Fruit fly (Drosophila melanogaster) whole organism, embryonic: ENCODE results near the gene CG7065.
A peak's percentile ranks its signal among the peaks of the same experiment; 100 is the strongest.

Source experiments
- Adf1 ChIP-seq: fragments of 200-800 bp; sonication (Bioruptor generic); IDR thresholded peaks from 2 replicates; pipeline ENCODE4 v1.3.6; 2022; ENCODE audit warnings: missing biosample characterization, missing genetic modification characterization
- Bgb ChIP-seq: fragments of 200-800 bp; sonication (Bioruptor generic); IDR thresholded peaks from 2 replicates; pipeline ENCODE4 v1.3.6; 2022; ENCODE audit warnings: missing biosample characterization, missing genetic modification characterization; ENCODE audit not compliant: partially characterized antibody
- CG12155 ChIP-seq: fragments of 200-800 bp; sonication (Bioruptor generic); optimal IDR thresholded peaks from 3 replicates; lab custom pipeline; 2016; ENCODE audit warnings: missing biosample characterization, missing genetic modification characterization
- CG12659 ChIP-seq: fragments of 200-800 bp; sonication (Bioruptor generic); optimal IDR thresholded peaks from 3 replicates; lab custom pipeline; 2017; ENCODE audit warnings: mild to moderate bottlenecking, missing biosample characterization, missing genetic modification reagents, missing genetic modification characterization
- CG12769 ChIP-seq: fragments of 200-800 bp; sonication (Bioruptor generic); optimal IDR thresholded peaks from 2 replicates; lab custom pipeline; 2019; ENCODE audit warnings: missing biosample characterization, mild to moderate bottlenecking, missing genetic modification characterization, moderate library complexity
- CG13123 ChIP-seq: fragments of 200-800 bp; sonication (Bioruptor generic); optimal IDR thresholded peaks from 2 replicates; lab custom pipeline; 2016; ENCODE audit warnings: missing biosample characterization, missing genetic modification characterization
- CG13775 ChIP-seq: fragments of 200-800 bp; sonication (Bioruptor generic); optimal IDR thresholded peaks from 3 replicates; lab custom pipeline; 2017; ENCODE audit warnings: missing biosample characterization, mild to moderate bottlenecking, missing genetic modification characterization
- CG14441 ChIP-seq: fragments of 200-800 bp; sonication (Bioruptor generic); IDR thresholded peaks from 2 replicates; pipeline ENCODE4 v1.3.6; 2022; ENCODE audit warnings: missing biosample characterization, missing genetic modification characterization
- CG14710 ChIP-seq: fragments of 200-800 bp; sonication (Bioruptor generic); optimal IDR thresholded peaks from 3 replicates; lab custom pipeline; 2019; ENCODE audit warnings: missing biosample characterization, mild to moderate bottlenecking, missing genetic modification characterization, moderate library complexity
- CG15011 ChIP-seq: fragments of 200-800 bp; sonication (Bioruptor generic); optimal IDR thresholded peaks from 3 replicates; lab custom pipeline; 2018; ENCODE audit warnings: missing biosample characterization, mild to moderate bottlenecking, missing genetic modification characterization
- CG16815 ChIP-seq: fragments of 200-800 bp; sonication (Bioruptor generic); optimal IDR thresholded peaks from 3 replicates; lab custom pipeline; 2017; ENCODE audit warnings: missing biosample characterization, mild to moderate bottlenecking, missing genetic modification characterization
- CG17359 ChIP-seq: fragments of 200-800 bp; sonication (Bioruptor generic); optimal IDR thresholded peaks from 3 replicates; lab custom pipeline; 2018; ENCODE audit warnings: missing biosample characterization, mild to moderate bottlenecking, missing genetic modification characterization, moderate library complexity
- CG17385 ChIP-seq: fragments of 200-800 bp; sonication (Bioruptor generic); optimal IDR thresholded peaks from 3 replicates; lab custom pipeline; 2018; ENCODE audit warnings: missing biosample characterization, mild to moderate bottlenecking, missing genetic modification characterization
- CG2116 ChIP-seq: fragments of 200-800 bp; sonication (Bioruptor generic); optimal IDR thresholded peaks from 3 replicates; lab custom pipeline; 2018; ENCODE audit warnings: missing biosample characterization, mild to moderate bottlenecking, missing genetic modification characterization
- CG30020 ChIP-seq: fragments of 200-800 bp; optimal IDR thresholded peaks from 2 replicates; lab custom pipeline; 2019; ENCODE audit warnings: missing biosample characterization, mild to moderate bottlenecking, missing genetic modification characterization, moderate library complexity
- CG30431 ChIP-seq: fragments of 200-800 bp; sonication (Bioruptor generic); optimal IDR thresholded peaks from 2 replicates; lab custom pipeline; 2017; ENCODE audit warnings: missing biosample characterization, missing genetic modification characterization
- CG31224 ChIP-seq: fragments of 200-800 bp; sonication (Bioruptor generic); IDR thresholded peaks from 2 replicates; pipeline ENCODE4 v1.3.6; 2022; ENCODE audit warnings: missing biosample characterization, missing genetic modification characterization
- CG32767 ChIP-seq: fragments of 200-800 bp; sonication (Bioruptor generic); IDR thresholded peaks from 2 replicates; pipeline ENCODE4 v1.3.6; 2022; ENCODE audit warnings: missing biosample characterization, missing genetic modification characterization
- CG4707 ChIP-seq: fragments of 200-800 bp; sonication (Bioruptor generic); optimal IDR thresholded peaks from 2 replicates; lab custom pipeline; 2018; ENCODE audit warnings: missing biosample characterization, mild to moderate bottlenecking, missing genetic modification characterization, moderate library complexity
- CG5953 ChIP-seq: fragments of 200-800 bp; sonication (Bioruptor generic); IDR thresholded peaks from 2 replicates; pipeline ENCODE4 v1.3.6; 2022; ENCODE audit warnings: missing biosample characterization, missing genetic modification characterization
- CG6791 ChIP-seq: fragments of 200-800 bp; sonication (Bioruptor generic); IDR thresholded peaks from 3 replicates; pipeline ENCODE4 v1.3.6; 2022; ENCODE audit warnings: missing biosample characterization, missing genetic modification characterization; ENCODE audit not compliant: partially characterized antibody
- CG6854 ChIP-seq: fragments of 200-800 bp; sonication (Bioruptor generic); optimal IDR thresholded peaks from 3 replicates; lab custom pipeline; 2017; ENCODE audit warnings: missing biosample characterization, mild to moderate bottlenecking, missing genetic modification characterization
- CG7987 ChIP-seq: fragments of 200-800 bp; sonication (Bioruptor generic); optimal IDR thresholded peaks from 2 replicates; lab custom pipeline; 2018; ENCODE audit warnings: missing biosample characterization, mild to moderate bottlenecking, missing genetic modification characterization, moderate library complexity
- CG9797 ChIP-seq: fragments of 200-800 bp; sonication (Bioruptor generic); optimal IDR thresholded peaks from 3 replicates; lab custom pipeline; 2018; ENCODE audit warnings: missing biosample characterization, mild to moderate bottlenecking, missing genetic modification characterization
- CG9817 ChIP-seq: fragments of 200-800 bp; sonication (Bioruptor generic); optimal IDR thresholded peaks from 2 replicates; lab custom pipeline; 2018; ENCODE audit warnings: missing biosample characterization, mild to moderate bottlenecking, missing genetic modification characterization, moderate library complexity
- D ChIP-seq, 2 experiments: fragments of 200-800 bp in 1 of 2; fragments of >200 bp in 1 of 2; sonication (Bioruptor generic) in 1 of 2; optimal IDR thresholded peaks; 2 replicates in 1 of 2; 3 replicates in 1 of 2; lab custom pipeline; 2017; ENCODE audit warnings: mild to moderate bottlenecking in 1 of 2, missing biosample characterization in 1 of 2, missing genetic modification characterization in 1 of 2, missing genetic modification reagents in 1 of 2
- Dad ChIP-seq: fragments of 200-800 bp; sonication (Bioruptor generic); optimal IDR thresholded peaks from 3 replicates; lab custom pipeline; 2016; ENCODE audit warnings: missing biosample characterization, missing genetic modification characterization
- Drgx ChIP-seq: fragments of 200-800 bp; sonication (Bioruptor generic); IDR thresholded peaks from 2 replicates; pipeline ENCODE4 v1.3.6; 2022; ENCODE audit warnings: missing biosample characterization, missing genetic modification characterization
- Fer1 ChIP-seq: fragments of 200-800 bp; sonication (Bioruptor generic); optimal IDR thresholded peaks from 2 replicates; lab custom pipeline; 2017; ENCODE audit warnings: missing biosample characterization, mild to moderate bottlenecking, missing genetic modification characterization
- Kr ChIP-seq: fragments of 200-800 bp; sonication (Bioruptor generic); optimal IDR thresholded peaks from 2 replicates; lab custom pipeline; 2017; ENCODE audit warnings: missing biosample characterization, mild to moderate bottlenecking, missing genetic modification characterization
- Myb ChIP-seq: fragments of 200-800 bp; sonication (Bioruptor generic); optimal IDR thresholded peaks from 2 replicates; lab custom pipeline; 2016; ENCODE audit warnings: missing biosample characterization, missing genetic modification characterization
- NFAT ChIP-seq: fragments of 200-800 bp; sonication (Bioruptor generic); IDR thresholded peaks from 2 replicates; pipeline ENCODE4 v1.3.6; 2022; ENCODE audit warnings: missing biosample characterization, missing genetic modification characterization
- Rfx ChIP-seq: fragments of 200-800 bp; sonication (Bioruptor generic); IDR thresholded peaks from 2 replicates; pipeline ENCODE4 v1.3.6; 2022; ENCODE audit warnings: missing biosample characterization, missing genetic modification characterization
- Scr ChIP-seq: fragments of 200-800 bp; sonication (Bioruptor generic); IDR thresholded peaks from 2 replicates; pipeline ENCODE4 v1.3.6; 2022; ENCODE audit warnings: missing biosample characterization, missing genetic modification characterization; ENCODE audit not compliant: partially characterized antibody
- Ssrp ChIP-seq: fragments of 200-800 bp; sonication (Bioruptor generic); optimal IDR thresholded peaks from 2 replicates; lab custom pipeline; 2018; ENCODE audit warnings: missing biosample characterization, mild to moderate bottlenecking, missing genetic modification characterization, moderate library complexity
- Xrp1 ChIP-seq: fragments of 200-800 bp; sonication (Bioruptor generic); IDR thresholded peaks from 2 replicates; pipeline ENCODE4 v1.3.6; 2022; ENCODE audit warnings: missing biosample characterization, missing genetic modification characterization
- fru ChIP-seq: fragments of >200 bp; optimal IDR thresholded peaks from 2 replicates; lab custom pipeline; 2017
- gfzf ChIP-seq: fragments of 200-800 bp; sonication (Bioruptor generic); optimal IDR thresholded peaks from 2 replicates; lab custom pipeline; 2016; ENCODE audit warnings: missing biosample characterization, mild to moderate bottlenecking, missing genetic modification characterization, moderate library complexity
- oc ChIP-seq: fragments of 200-800 bp; sonication (Bioruptor generic); optimal IDR thresholded peaks from 2 replicates; lab custom pipeline; 2018; ENCODE audit warnings: missing biosample characterization, mild to moderate bottlenecking, missing genetic modification characterization, moderate library complexity
- pnt ChIP-seq: fragments of 200-800 bp; sonication (Bioruptor generic); optimal IDR thresholded peaks from 3 replicates; lab custom pipeline; 2016; ENCODE audit warnings: missing biosample characterization, missing genetic modification characterization
- pros ChIP-seq: fragments of 200-800 bp; sonication (Bioruptor generic); optimal IDR thresholded peaks from 3 replicates; lab custom pipeline; 2019; ENCODE audit warnings: missing biosample characterization, mild to moderate bottlenecking, missing genetic modification characterization, moderate library complexity
- pum ChIP-seq: fragments of 200-800 bp; sonication (Bioruptor generic); optimal IDR thresholded peaks from 2 replicates; lab custom pipeline; 2016; ENCODE audit warnings: missing biosample characterization, missing genetic modification characterization
- row ChIP-seq: fragments of 200-800 bp; sonication (Bioruptor generic); IDR thresholded peaks from 3 replicates; pipeline ENCODE4 v1.3.6; 2022; ENCODE audit warnings: missing biosample characterization, missing genetic modification characterization
- sc ChIP-seq, 3 experiments: fragments of >200 bp in 2 of 3; fragments of 200-800 bp in 1 of 3; sonication (Bioruptor generic) in 1 of 3; optimal IDR thresholded peaks; 2 replicates in 2 of 3; 3 replicates in 1 of 3; lab custom pipeline; 2017; ENCODE audit warnings: mild to moderate bottlenecking in 1 of 3, missing biosample characterization in 1 of 3, missing genetic modification characterization in 1 of 3, missing genetic modification reagents in 1 of 3
- sima ChIP-seq: fragments of 200-800 bp; sonication (Bioruptor generic); optimal IDR thresholded peaks from 2 replicates; lab custom pipeline; 2016; ENCODE audit warnings: missing biosample characterization, missing genetic modification characterization
- slbo ChIP-seq: fragments of 200-800 bp; sonication (Bioruptor generic); IDR thresholded peaks from 2 replicates; pipeline ENCODE4 v1.3.6; 2022; ENCODE audit warnings: missing biosample characterization, missing genetic modification characterization
- ssp ChIP-seq: fragments of 200-800 bp; sonication (Bioruptor generic); IDR thresholded peaks from 2 replicates; pipeline ENCODE4 v1.3.6; 2022; ENCODE audit warnings: missing biosample characterization, missing genetic modification characterization
- tgo ChIP-seq: fragments of 200-800 bp; sonication (Bioruptor generic); IDR thresholded peaks from 3 replicates; pipeline ENCODE4 v1.3.6; 2022; ENCODE audit warnings: missing biosample characterization, missing genetic modification characterization
- trem ChIP-seq: fragments of 200-800 bp; optimal IDR thresholded peaks from 3 replicates; lab custom pipeline; 2019; ENCODE audit warnings: missing biosample characterization, mild to moderate bottlenecking, missing genetic modification characterization, moderate library complexity
- zfh2 ChIP-seq: fragments of 200-800 bp; sonication (Bioruptor generic); optimal IDR thresholded peaks from 2 replicates; lab custom pipeline; 2016; ENCODE audit warnings: missing biosample characterization, missing genetic modification characterization

CG7065 gene

DNA sequence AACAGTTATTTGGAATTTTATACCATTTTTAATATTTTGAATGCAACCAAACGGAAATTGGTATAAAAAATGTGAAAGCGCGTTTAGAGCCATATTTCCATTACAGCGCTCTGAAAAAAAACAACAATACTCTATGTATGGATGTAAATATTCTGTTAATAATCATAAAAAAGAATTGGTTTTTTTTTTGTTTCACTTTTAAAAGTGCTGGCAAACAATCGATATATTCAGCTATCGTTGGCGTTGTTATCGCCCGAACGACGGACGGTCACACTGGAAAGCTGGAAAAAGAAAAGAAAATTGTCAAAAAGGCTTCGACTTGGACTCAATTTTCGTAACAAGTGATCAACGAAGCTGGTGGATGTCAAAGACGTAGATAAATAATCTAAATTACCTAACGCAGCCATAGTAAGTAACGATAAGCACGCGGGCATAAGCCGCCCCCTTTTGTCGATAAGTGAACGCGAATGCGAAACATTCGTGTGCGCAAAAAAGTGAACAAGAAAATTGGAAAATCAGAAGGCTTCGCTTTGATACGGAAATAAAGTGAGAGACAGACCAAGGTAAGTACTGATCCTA lies at the start of gene CG7065 (continued):
- TF ChIP-seq Rfx (GFP tag; lab: Robert Waterston, UW) (no peak), sc (optimal IDR thresholded peaks at IDR 0.05; lab: Kevin White, UChicago) (no peak), sc (GFP tag; optimal IDR thresholded peaks at IDR 0.05; lab: Kevin White, UChicago) (no peak), Drgx (no peak), CG31224 (GFP tag; lab: Robert Waterston, UW) (no peak), CG17359 (tag; lab: Kevin White, UChicago) (peak; percentile 17), NFAT (GFP tag; lab: Robert Waterston, UW) (no peak), CG17385 (GFP tag; lab: Kevin White, UChicago) (no peak), Kr (no peak), CG2116 (GFP tag; lab: Kevin White, UChicago) (peak; percentile 52), CG15011 (no peak), Fer1 (GFP tag; lab: Kevin White, UChicago) (no peak), CG14441 (GFP tag; lab: Robert Waterston, UW) (no peak), fru (lab: Kevin White, UChicago) (no peak), CG30431 (no peak), CG13123 (GFP tag; lab: Kevin White, UChicago) (no peak), D (optimal IDR thresholded peaks at IDR 0.05; lab: Kevin White, UChicago) (no peak), D (GFP tag; optimal IDR thresholded peaks at IDR 0.05; lab: Kevin White, UChicago) (no peak), slbo (GFP tag; lab: Robert Waterston, UW) (no peak), CG4707 (GFP tag; lab: Kevin White, UChicago) (no peak), CG13775 (GFP tag; lab: Kevin White, UChicago) (no peak), Bgb (GFP tag; lab: Robert Waterston, UW) (peak; percentile 69), CG32767 (no peak), CG14710 (tag; lab: Kevin White, UChicago) (peak; percentile 42), row (GFP tag; lab: Robert Waterston, UW) (peak; percentile 65), tgo (GFP tag; lab: Robert Waterston, UW) (no peak), CG7987 (no peak), CG12659 (GFP tag; lab: Kevin White, UChicago) (peak; percentile 28), CG9817 (no peak), CG6854 (GFP tag; lab: Kevin White, UChicago) (no peak), ssp (GFP tag; lab: Robert Waterston, UW) (peak; percentile 57), Scr (GFP tag; lab: Robert Waterston, UW) (peak; percentile 70), CG9797 (peak; percentile 70), CG12769 (no peak), zfh2 (GFP tag; lab: Kevin White, UChicago) (no peak), CG6791 (peak; percentile 50; the same call in 2 of the 3 replicates), oc (no peak), pnt (no peak), CG5953 (no peak), trem (tag; lab: Kevin White, UChicago) (peak; percentile 37), CG16815 (GFP tag; lab: Kevin White, UChicago) (no peak), Ssrp (tag; lab: Kevin White, UChicago) (no peak), pros (no peak), pum (no peak), gfzf (GFP tag; lab: Kevin White, UChicago) (peak; percentile 70), CG30020 (tag; lab: Kevin White, UChicago) (peak; percentile 43), sima (no peak), Myb (no peak), CG12155 (GFP tag; lab: Kevin White, UChicago) (no peak), Dad (GFP tag; lab: Kevin White, UChicago) (no peak), Adf1 (GFP tag; lab: Robert Waterston, UW) (no peak), Xrp1 (GFP tag; lab: Robert Waterston, UW) (no peak)
